Worm (Caenorhabditis elegans) whole organism, late embryonic: Measurements from ENCODE around the gene H11L12.1.

Source experiments
- ceh-18 ChIP-seq: sonication (generic microtip); optimal IDR thresholded peaks from 2 replicates; lab custom pipeline; 2016; ENCODE audit warnings: missing genetic modification characterization, missing compliant biosample characterization
- ceh-34 ChIP-seq: sonication (generic microtip); optimal IDR thresholded peaks from 2 replicates; lab custom pipeline; 2016; ENCODE audit warnings: mild to moderate bottlenecking, missing genetic modification characterization, missing compliant biosample characterization
- nfya-1 ChIP-seq: sonication (generic microtip); optimal IDR thresholded peaks from 2 replicates; lab custom pipeline; 2017; ENCODE audit warnings: missing genetic modification characterization, mild to moderate bottlenecking, missing compliant biosample characterization, antibody characterized with exemption, moderate library complexity
- odd-2 ChIP-seq: sonication (generic microtip); optimal IDR thresholded peaks from 2 replicates; lab custom pipeline; 2017; ENCODE audit warnings: antibody characterized with exemption, mild to moderate bottlenecking, missing genetic modification characterization, missing compliant biosample characterization
- pat-9 ChIP-seq: fragments of 200-800 bp; sonication (Bioruptor generic); optimal IDR thresholded peaks from 2 replicates; lab custom pipeline; 2018; ENCODE audit warnings: mild to moderate bottlenecking, missing genetic modification characterization, moderate library complexity, missing compliant biosample characterization
- pha-4 ChIP-seq: fragments of 150-350 bp; optimal IDR thresholded peaks from 2 replicates; lab custom pipeline; 2018; ENCODE audit warnings: missing biosample characterization, missing genetic modification reagents, missing genetic modification characterization
- ref-2 ChIP-seq: sonication (generic microtip); optimal IDR thresholded peaks from 2 replicates; lab custom pipeline; 2016; ENCODE audit warnings: missing genetic modification characterization, missing compliant biosample characterization
- sox-2 ChIP-seq: fragments of 200-800 bp; sonication (Bioruptor generic); IDR thresholded peaks from 2 replicates; pipeline ENCODE4 v1.3.6; 2022; ENCODE audit warnings: missing genetic modification reagents, missing genetic modification characterization, missing compliant biosample characterization
- syd-9 ChIP-seq: sonication (generic microtip); optimal IDR thresholded peaks from 2 replicates; lab custom pipeline; 2016; ENCODE audit warnings: mild to moderate bottlenecking, missing genetic modification characterization, moderate library complexity, missing compliant biosample characterization
- unc-55 ChIP-seq: sonication (generic microtip); optimal IDR thresholded peaks from 2 replicates; lab custom pipeline; 2017; ENCODE audit warnings: missing biosample characterization, missing genetic modification reagents, missing genetic modification characterization

The H11L12.1 gene

ce11 chrX:17667288-17667687, 44.2 kb downstream of the H11L12.1 start:
- TF ChIP-seq ceh-34: peak; percentile 1
- TF ChIP-seq nfya-1 (tag; lab: Kevin White, UChicago): peak; percentile 23
- TF ChIP-seq unc-55 (GFP tag; lab: Kevin White, UChicago): peak; percentile 23
- TF ChIP-seq ceh-18 (tag; lab: Kevin White, UChicago): peak; percentile 71
- TF ChIP-seq sox-2 (GFP tag; lab: Robert Waterston, UW): no peak
- TF ChIP-seq pha-4 (tag; lab: Kevin White, UChicago): no peak
- TF ChIP-seq ref-2: peak; percentile 8
- no peak for TF ChIP-seq odd-2 (tag; lab: Kevin White, UChicago)

- TF ChIP-seq nfya-1 (tag; lab: Kevin White, UChicago): no peak
- no peak for TF ChIP-seq syd-9 (tag; lab: Kevin White, UChicago)
- no peak for TF ChIP-seq pat-9
Observed at ce11 chrX:17662146-17662545, 49.4 kb downstream of the H11L12.1 start, which contains the start of gene nlp-6. Gene nlp-6, plus strand, starts transcription at chrX:17662446.
